Worm (Caenorhabditis elegans): ENCODE data around the gene F45D3.4.

ce11 chrV:12596795-12597194 is 43.8 kb upstream of the F45D3.4 start:
- TF ChIP-seq ama-1 (optimal IDR thresholded peaks at IDR 0.05), result no peak
- TF ChIP-seq hlh-6 (tag; optimal IDR thresholded peaks at IDR 0.05), result peak; percentile 82
- TF ChIP-seq pat-9 (tag; optimal IDR thresholded peaks at IDR 0.05), result peak; percentile 42
- no peak for TF ChIP-seq pha-4 (tag; optimal IDR thresholded peaks at IDR 0.05)
- TF ChIP-seq odd-2 (tag; optimal IDR thresholded peaks at IDR 0.05), result peak; percentile 37
- TF ChIP-seq npax-4 (tag; optimal IDR thresholded peaks at IDR 0.05), result peak; percentile 23
- peak; percentile 89 for TF ChIP-seq elt-2 (tag; optimal IDR thresholded peaks at IDR 0.05)
- no peak for TF ChIP-seq nhr-11 (tag; optimal IDR thresholded peaks at IDR 0.05)
- no peak for TF ChIP-seq ceh-30 (tag; optimal IDR thresholded peaks at IDR 0.05)
- no peak for TF ChIP-seq hlh-30 (tag; optimal IDR thresholded peaks at IDR 0.05; ENCODE audit: insufficient read depth)
